Fruit fly (Drosophila melanogaster): ENCODE measurements around the gene CG14823.
A peak's percentile ranks its signal among the peaks of the same experiment; 100 is the strongest.

CG14823 gene

DNA sequence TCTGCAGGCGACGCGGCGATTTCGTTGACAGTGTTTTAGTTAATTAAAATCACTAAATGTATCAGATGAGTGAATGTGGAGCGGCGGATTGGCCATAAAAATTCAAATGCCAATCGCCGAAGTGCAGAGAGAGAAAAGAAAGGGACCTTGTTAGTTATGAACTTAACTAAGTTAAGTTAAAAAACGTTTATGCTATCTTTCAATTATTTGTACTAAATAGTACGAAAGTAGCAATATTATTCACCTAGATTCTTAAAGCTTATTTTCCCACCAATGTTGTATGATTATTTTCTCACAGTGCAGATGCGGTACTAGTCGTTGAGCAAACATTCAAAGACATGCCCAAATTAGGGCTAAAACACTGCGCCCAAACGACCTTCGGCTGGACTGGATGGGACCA, 24.6 kb downstream of the CG14823 start (continued):
- peak; percentile 24 for TF ChIP-seq Deaf1 (tag; optimal IDR thresholded peaks at IDR 0.05)
- TF ChIP-seq croc (GFP tag; conservative IDR thresholded peaks at IDR 0.05), result peak; percentile 55
- TF ChIP-seq CG17568 (GFP tag; optimal IDR thresholded peaks at IDR 0.05), result no peak
- TF ChIP-seq CG34376 (GFP tag; optimal IDR thresholded peaks at IDR 0.05), result no peak
- no peak for TF ChIP-seq psq (GFP tag; optimal IDR thresholded peaks at IDR 0.05)
- TF ChIP-seq CG12769 (tag; optimal IDR thresholded peaks at IDR 0.05), result peak; percentile 50
- TF ChIP-seq E2f1 (GFP tag; IDR thresholded peaks at IDR 0.05), result peak; percentile 75
- peak; percentile 30 for TF ChIP-seq kay (GFP tag; optimal IDR thresholded peaks at IDR 0.05)
- TF ChIP-seq CG3995 (GFP tag; optimal IDR thresholded peaks at IDR 0.05), result peak; percentile 6
- no peak for TF ChIP-seq Bdp1 (GFP tag; optimal IDR thresholded peaks at IDR 0.05)
- peak; percentile 7 for TF ChIP-seq CG7271 (tag; optimal IDR thresholded peaks at IDR 0.05)
- peak; percentile 73 for TF ChIP-seq zfh1 (GFP tag; IDR thresholded peaks at IDR 0.05)
- peak; percentile 22 for TF ChIP-seq sd (tag; optimal IDR thresholded peaks at IDR 0.05)
- TF ChIP-seq maf-S (GFP tag; optimal IDR thresholded peaks at IDR 0.05), result no peak
- peak; percentile 13; the same call in 1 of the 3 replicates for TF ChIP-seq sr (GFP tag; IDR thresholded peaks at IDR 0.05)
- TF ChIP-seq lmd (GFP tag; IDR thresholded peaks at IDR 0.05), result peak; percentile 78
- TF ChIP-seq cato (GFP tag; optimal IDR thresholded peaks at IDR 0.05; ENCODE audit: borderline replicate concordance), result no peak
- no peak for TF ChIP-seq mirr (GFP tag; optimal IDR thresholded peaks at IDR 0.05)
- peak; percentile 78 for TF ChIP-seq CG6689 (GFP tag; IDR thresholded peaks at IDR 0.05)
- peak; percentile 10 for TF ChIP-seq CG12942 (GFP tag; optimal IDR thresholded peaks at IDR 0.05)
- no peak for TF ChIP-seq cad (GFP tag; optimal IDR thresholded peaks at IDR 0.05)
- TF ChIP-seq CG4617 (GFP tag; optimal IDR thresholded peaks at IDR 0.05; ENCODE audit: borderline replicate concordance), result no peak
- peak; percentile 84; the same call in 2 of the 3 replicates for TF ChIP-seq ci (GFP tag; IDR thresholded peaks at IDR 0.05)
- peak in 1 of 2 experiments; percentile 81 for TF ChIP-seq eve (GFP tag; optimal IDR thresholded peaks at IDR 0.05)
- TF ChIP-seq Ets97D (GFP tag; optimal IDR thresholded peaks at IDR 0.05), result no peak
- TF ChIP-seq CG9932 (GFP tag; IDR thresholded peaks at IDR 0.05), result no peak
- peak; percentile 83 for TF ChIP-seq tgo (GFP tag; IDR thresholded peaks at IDR 0.05)
- TF ChIP-seq Mrtf (GFP tag; IDR thresholded peaks at IDR 0.05), result peak; percentile 69; the same call in 1 of the 3 replicates
- TF ChIP-seq nerfin-1 (tag; optimal IDR thresholded peaks at IDR 0.05), result peak; percentile 80
- peak; percentile 2 for TF ChIP-seq CG13624 (GFP tag; optimal IDR thresholded peaks at IDR 0.05)
- TF ChIP-seq E2f2 (GFP tag; IDR thresholded peaks at IDR 0.05), result peak; percentile 34; the same call in 1 of the 2 replicates
- TF ChIP-seq MBD-R2 (GFP tag; IDR thresholded peaks at IDR 0.05), result no peak
- TF ChIP-seq CG10147 (GFP tag; optimal IDR thresholded peaks at IDR 0.05), result peak; percentile 62
- peak; percentile 18 for TF ChIP-seq CG15696 (tag; optimal IDR thresholded peaks at IDR 0.05)
- TF ChIP-seq CG11247 (GFP tag; IDR thresholded peaks at IDR 0.05), result peak; percentile 65
- no peak for TF ChIP-seq CG11723 (GFP tag; optimal IDR thresholded peaks at IDR 0.05)
- no peak for TF ChIP-seq CG3407 (GFP tag; optimal IDR thresholded peaks at IDR 0.05)
- TF ChIP-seq CG3065 (GFP tag; optimal IDR thresholded peaks at IDR 0.05), result no peak
- peak; percentile 90 for TF ChIP-seq Med (GFP tag)
- no peak for TF ChIP-seq CG2116 (GFP tag; optimal IDR thresholded peaks at IDR 0.05)
- TF ChIP-seq CG5953 (GFP tag; IDR thresholded peaks at IDR 0.05), result peak; percentile 44; the same call in 1 of the 2 replicates
- peak; percentile 70 for TF ChIP-seq fd96Cb (tag; optimal IDR thresholded peaks at IDR 0.05)
- no peak for TF ChIP-seq CG8281 (tag; optimal IDR thresholded peaks at IDR 0.05)
- no peak for TF ChIP-seq cas (GFP tag; IDR thresholded peaks at IDR 0.05)
- peak; percentile 23 for TF ChIP-seq chn (GFP tag; optimal IDR thresholded peaks at IDR 0.05)
- peak; percentile 38; the same call in 1 of the 2 replicates for TF ChIP-seq chm (GFP tag; IDR thresholded peaks at IDR 0.05)
- no peak for TF ChIP-seq CG15011 (GFP tag; optimal IDR thresholded peaks at IDR 0.05)
- peak; percentile 62 for TF ChIP-seq CG33213 (GFP tag; optimal IDR thresholded peaks at IDR 0.05)
- TF ChIP-seq MTF-1 (GFP tag; optimal IDR thresholded peaks at IDR 0.05; ENCODE audit: borderline replicate concordance), result peak; percentile 26
- no peak for TF ChIP-seq Taf1 (GFP tag; IDR thresholded peaks at IDR 0.05)
- TF ChIP-seq Camta (GFP tag; optimal IDR thresholded peaks at IDR 0.05), result peak; percentile 77
- TF ChIP-seq CG17328 (GFP tag; IDR thresholded peaks at IDR 0.05), result peak; percentile 69

Measured in whole organism, embryonic.